Worm (Caenorhabditis elegans) whole organism, L4 larva: Measurements from ENCODE around the gene C45B11.5.

Experiments
- D1046.2 ChIP-seq: fragments of 200-800 bp; sonication (Bioruptor generic); IDR thresholded peaks from 2 replicates; pipeline ENCODE4 v1.3.6; 2022; ENCODE audit warnings: missing genetic modification characterization, missing compliant biosample characterization
- F10B5.3 ChIP-seq: sonication (generic microtip); optimal IDR thresholded peaks from 2 replicates; lab custom pipeline; 2016; ENCODE audit warnings: mild to moderate bottlenecking, missing genetic modification characterization, missing compliant biosample characterization
- T20F7.1 ChIP-seq: fragments of 200-800 bp; sonication (Bioruptor generic); optimal IDR thresholded peaks from 2 replicates; lab custom pipeline; 2018; ENCODE audit warnings: mild to moderate bottlenecking, missing genetic modification characterization, missing compliant biosample characterization
- ZK546.5 ChIP-seq, 2 experiments: sonication (generic microtip); optimal IDR thresholded peaks; 2 replicates each; lab custom pipeline; 2017; ENCODE audit warnings: missing biosample characterization in 2 of 2, missing genetic modification characterization in 2 of 2
- aha-1 ChIP-seq: fragments of 150-350 bp; peaks from one replicate; lab custom pipeline; 2014; ENCODE audit warnings: missing biosample characterization, missing genetic modification characterization
- arid-1 ChIP-seq: fragments of 200-800 bp; sonication (Bioruptor generic); conservative IDR thresholded peaks from 2 replicates; pipeline ENCODE4 v1.3.6; 2022; ENCODE audit warnings: missing genetic modification reagents, missing genetic modification characterization, missing compliant biosample characterization
- ceh-62 ChIP-seq: sonication (generic microtip); optimal IDR thresholded peaks from 2 replicates; lab custom pipeline; 2017; ENCODE audit warnings: missing biosample characterization, missing genetic modification characterization
- daf-12 ChIP-seq: fragments of 150-350 bp; optimal IDR thresholded peaks from 2 replicates; lab custom pipeline; 2014; ENCODE audit warnings: missing biosample characterization, missing genetic modification reagents, missing genetic modification characterization
- daf-16 ChIP-seq, 3 experiments: sonication (generic microtip); optimal IDR thresholded peaks; 2 replicates each; lab custom pipeline; 2016 to 2017; ENCODE audit warnings: missing genetic modification characterization in 3 of 3, missing genetic modification reagents in 3 of 3, mild to moderate bottlenecking in 2 of 3, missing compliant biosample characterization in 2 of 3, missing biosample characterization in 1 of 3, moderate library complexity in 1 of 3
- dmd-8 ChIP-seq: fragments of 200-800 bp; sonication (Bioruptor generic); IDR thresholded peaks from 2 replicates; pipeline ENCODE4 v1.3.6; 2022; ENCODE audit warnings: missing genetic modification characterization, missing compliant biosample characterization
- fkh-10 ChIP-seq: fragments of 150-350 bp; optimal IDR thresholded peaks from 2 replicates; lab custom pipeline; 2014; ENCODE audit warnings: missing biosample characterization, missing genetic modification reagents, missing genetic modification characterization
- gei-8 ChIP-seq: fragments of 200-800 bp; sonication (Bioruptor generic); optimal IDR thresholded peaks from 2 replicates; lab custom pipeline; 2018; ENCODE audit warnings: mild to moderate bottlenecking, missing genetic modification characterization, missing compliant biosample characterization
- hlh-30 ChIP-seq: sonication (generic microtip); optimal IDR thresholded peaks from 2 replicates; lab custom pipeline; 2017; ENCODE audit warnings: antibody characterized with exemption, mild to moderate bottlenecking, missing genetic modification characterization, missing compliant biosample characterization; ENCODE audit not compliant: insufficient read depth
- lin-1 ChIP-seq: fragments of 200-800 bp; sonication (Bioruptor generic); IDR thresholded peaks from 2 replicates; pipeline ENCODE4 v1.3.6; 2022; ENCODE audit warnings: missing genetic modification reagents, missing genetic modification characterization, missing compliant biosample characterization
- lin-29 ChIP-seq: fragments of 200-800 bp; sonication (Bioruptor generic); IDR thresholded peaks from 2 replicates; pipeline ENCODE4 v1.3.6; 2022; ENCODE audit warnings: missing genetic modification reagents, missing genetic modification characterization, missing compliant biosample characterization
- lsy-2 ChIP-seq, 2 experiments: fragments of 150-350 bp in 1 of 2; sonication (generic microtip) in 1 of 2; optimal IDR thresholded peaks; 2 replicates each; lab custom pipeline; 2014 to 2017; ENCODE audit warnings: missing biosample characterization in 2 of 2, missing genetic modification characterization in 2 of 2
- mdl-1 ChIP-seq, 2 experiments: fragments of 150-350 bp in 1 of 2; sonication (generic microtip) in 1 of 2; optimal IDR thresholded peaks; 2 replicates each; lab custom pipeline; 2014 to 2017; ENCODE audit warnings: missing biosample characterization in 2 of 2, missing genetic modification characterization in 2 of 2
- nhr-111 ChIP-seq: fragments of 200-800 bp; sonication (Bioruptor generic); optimal IDR thresholded peaks from 2 replicates; lab custom pipeline; 2018; ENCODE audit warnings: mild to moderate bottlenecking, missing genetic modification characterization, missing compliant biosample characterization
- nhr-25 ChIP-seq: sonication (generic microtip); optimal IDR thresholded peaks from 2 replicates; lab custom pipeline; 2017; ENCODE audit warnings: missing genetic modification characterization, mild to moderate bottlenecking, missing compliant biosample characterization, antibody characterized with exemption, moderate library complexity, borderline replicate concordance; ENCODE audit not compliant: insufficient read depth
- nhr-28 ChIP-seq: fragments of 150-350 bp; optimal IDR thresholded peaks from 2 replicates; lab custom pipeline; 2014; ENCODE audit warnings: missing biosample characterization, missing genetic modification characterization
- nhr-48 ChIP-seq: sonication (generic microtip); optimal IDR thresholded peaks from 2 replicates; lab custom pipeline; 2016; ENCODE audit warnings: mild to moderate bottlenecking, missing genetic modification characterization, missing compliant biosample characterization
- nhr-77 ChIP-seq: fragments of 150-350 bp; optimal IDR thresholded peaks from 2 replicates; lab custom pipeline; 2014; ENCODE audit warnings: missing biosample characterization, missing genetic modification characterization
- pqm-1 ChIP-seq: sonication (generic microtip); optimal IDR thresholded peaks from 2 replicates; lab custom pipeline; 2017; ENCODE audit warnings: missing biosample characterization, missing genetic modification characterization
- sdz-12 ChIP-seq: fragments of 200-800 bp; sonication (Bioruptor generic); optimal IDR thresholded peaks from 2 replicates; lab custom pipeline; 2018; ENCODE audit warnings: mild to moderate bottlenecking, missing genetic modification characterization, missing compliant biosample characterization
- unc-39 ChIP-seq: sonication (generic microtip); optimal IDR thresholded peaks from 2 replicates; lab custom pipeline; 2017; ENCODE audit warnings: missing biosample characterization, missing genetic modification characterization
- unc-62 ChIP-seq, 3 experiments: fragments of 150-350 bp in 1 of 3; sonication (generic microtip); optimal IDR thresholded peaks in 2 of 3; peaks in 1 of 3; 1 replicate in 1 of 3; 2 replicates in 2 of 3; lab custom pipeline; 2014 to 2017; ENCODE audit warnings: missing biosample characterization in 3 of 3, missing genetic modification characterization in 3 of 3, missing genetic modification reagents in 3 of 3, missing genotype in 1 of 3
- zfp-2 ChIP-seq: sonication (generic microtip); optimal IDR thresholded peaks from 2 replicates; lab custom pipeline; 2016; ENCODE audit warnings: mild to moderate bottlenecking, missing genetic modification characterization, missing compliant biosample characterization
- ztf-11 ChIP-seq: fragments of 150-350 bp; optimal IDR thresholded peaks from 2 replicates; lab custom pipeline; 2014; ENCODE audit warnings: missing biosample characterization, missing genetic modification characterization
- ztf-7 ChIP-seq: fragments of 150-350 bp; optimal IDR thresholded peaks from 2 replicates; lab custom pipeline; 2014; ENCODE audit warnings: missing biosample characterization, missing genetic modification characterization

The C45B11.5 gene

DNA sequence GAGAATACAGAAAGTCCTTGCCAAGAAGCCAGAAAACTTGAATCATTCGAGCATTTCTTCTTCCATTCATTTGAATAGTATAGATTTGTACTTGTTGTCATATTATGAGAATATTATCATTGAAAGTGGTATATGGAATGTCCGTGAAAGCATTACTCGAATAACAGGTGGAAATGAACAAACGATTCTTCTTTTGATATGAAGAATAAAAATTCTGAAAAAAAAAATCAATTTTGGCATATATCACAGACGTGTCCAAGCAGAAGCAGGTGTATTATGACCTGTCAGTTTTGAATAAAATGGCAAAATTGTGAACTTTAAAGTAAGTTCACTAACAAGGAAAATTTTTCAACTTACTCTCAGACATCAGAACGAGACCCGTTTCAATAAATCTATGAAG, 15.4 kb downstream of the C45B11.5 start, which contains the start of gene srh-75:
TSS of gene srh-75 (minus strand) at position 101 of the 400 bp plus-strand sequence.
- peak in 1 of 2 experiments; percentile 78 for TF ChIP-seq unc-62 (GFP tag; optimal IDR thresholded peaks at IDR 0.05 in 1 of 2; lab: Kevin White, UChicago)
- no peak for TF ChIP-seq unc-62 (tag; optimal IDR thresholded peaks at IDR 0.05; lab: Kevin White, UChicago)
- TF ChIP-seq sdz-12, result no peak
- TF ChIP-seq nhr-111 (GFP tag; lab: Kevin White, UChicago), result no peak

DNA sequence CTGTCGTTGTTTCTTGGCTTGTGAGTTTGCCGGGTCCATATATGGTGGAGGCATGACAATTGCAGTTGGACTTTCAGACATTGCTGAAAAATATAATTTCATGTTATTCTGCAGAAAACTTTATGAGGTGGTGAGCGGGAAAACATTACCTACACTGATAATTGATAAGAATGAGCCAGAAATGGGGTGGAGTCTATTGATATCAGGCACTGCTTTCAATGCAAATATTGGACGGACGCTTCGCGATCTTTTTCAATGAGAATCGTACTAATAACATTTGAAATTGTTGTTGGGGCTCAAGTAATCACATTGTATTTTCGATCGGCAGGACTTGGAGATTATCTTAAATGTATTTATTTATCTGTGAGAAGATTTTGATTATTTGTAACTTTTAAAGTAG, 17.6 kb downstream of the C45B11.5 start, which contains the start of gene T04C12.1:
TSS of gene T04C12.1 (minus strand) at position 90 of the 400 bp plus-strand sequence.
- no peak for TF ChIP-seq T20F7.1
- TF ChIP-seq nhr-28 (tag; lab: Kevin White, UChicago), result no peak
- TF ChIP-seq nhr-48 (tag; lab: Kevin White, UChicago), result no peak
- no peak for TF ChIP-seq aha-1 (tag; lab: Kevin White, UChicago)
- TF ChIP-seq, all 104 proteins: peak for 0

DNA sequence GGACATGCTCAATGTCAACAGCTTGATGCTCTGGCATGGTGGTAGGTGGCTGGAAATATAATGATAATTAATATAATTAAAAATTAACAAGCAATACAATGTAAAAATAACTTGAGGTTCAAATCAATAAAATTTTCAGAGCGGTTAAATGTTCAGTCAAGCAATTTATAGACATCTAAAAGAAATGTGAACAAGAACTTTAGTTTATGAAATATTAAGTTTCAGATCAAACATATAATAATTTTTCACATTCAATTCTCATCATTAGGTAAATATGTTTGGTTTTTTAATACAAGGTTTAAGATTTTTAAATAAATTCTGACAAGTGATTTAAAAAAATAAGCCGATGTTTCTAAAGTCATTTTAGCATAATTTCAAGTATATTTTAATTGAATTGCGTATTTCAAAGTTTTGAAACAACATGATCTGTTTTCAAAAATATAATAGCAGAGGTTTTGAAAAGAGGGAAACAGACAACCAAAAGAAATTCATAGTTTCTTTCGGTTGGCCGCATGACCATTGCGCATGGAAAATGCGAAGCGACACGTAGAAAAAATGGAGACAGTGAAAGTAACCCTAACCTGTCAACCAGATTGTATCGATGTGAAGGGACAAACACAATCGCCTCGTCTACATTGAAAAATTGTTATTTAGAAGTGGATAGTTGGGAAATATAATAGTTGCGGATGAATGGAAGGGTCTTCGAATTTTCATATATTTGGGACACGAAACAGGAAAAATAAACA, 18.8 kb downstream of the C45B11.5 start, which contains the start of gene T04C12.11:
TSS of gene T04C12.11 (minus strand) at position 51 of the 746 bp plus-strand sequence.
- no peak for TF ChIP-seq unc-39
- TF ChIP-seq zfp-2 (tag; lab: Kevin White, UChicago), result no peak
- TF ChIP-seq lsy-2 (tag; optimal IDR thresholded peaks at IDR 0.05; lab: Kevin White, UChicago), result peak in 1 of 2 experiments; percentile 24
- TF ChIP-seq T20F7.1, result peak; percentile 34
- TF ChIP-seq mdl-1 (tag; optimal IDR thresholded peaks at IDR 0.05; lab: Kevin White, UChicago), result peak in 1 of 2 experiments; percentile 16
- peak; percentile 61 for TF ChIP-seq hlh-30 (tag; lab: Kevin White, UChicago)
- peak; percentile 18 for TF ChIP-seq nhr-25
- TF ChIP-seq nhr-28 (tag; lab: Kevin White, UChicago), result peak; percentile 23

DNA sequence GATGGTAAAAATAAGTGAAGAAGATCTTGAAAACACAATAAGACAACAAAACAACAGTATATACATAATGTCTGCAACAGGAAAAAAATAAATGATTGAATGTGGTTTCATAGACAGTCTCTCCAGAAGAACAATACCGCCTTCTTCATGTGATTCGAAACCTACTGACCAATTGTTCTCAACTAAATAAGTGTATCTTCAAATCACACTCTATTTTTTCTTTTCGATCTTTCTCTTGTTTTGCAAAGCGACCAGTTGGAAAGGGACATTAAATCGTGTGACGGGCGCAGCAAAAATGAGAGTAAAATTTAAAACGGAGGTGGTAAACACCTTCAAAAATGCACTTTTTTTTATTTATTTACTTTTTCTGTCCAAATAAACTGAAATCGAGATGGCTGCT, 20.3 kb downstream of the C45B11.5 start:
- TF ChIP-seq arid-1 (no peak), daf-16 (GFP tag; optimal IDR thresholded peaks at IDR 0.05; lab: Kevin White, UChicago) (peak in 1 of 2 experiments; percentile 65), daf-16 (tag; optimal IDR thresholded peaks at IDR 0.05; lab: Kevin White, UChicago) (no peak), mdl-1 (tag; optimal IDR thresholded peaks at IDR 0.05; lab: Kevin White, UChicago) (peak in 1 of 2 experiments; percentile 14), hlh-30 (tag; lab: Kevin White, UChicago) (peak; percentile 62), unc-62 (GFP tag; optimal IDR thresholded peaks at IDR 0.05 in 1 of 2; lab: Kevin White, UChicago) (peak in 1 of 2 experiments; percentile 81), unc-62 (tag; optimal IDR thresholded peaks at IDR 0.05; lab: Kevin White, UChicago) (no peak)

DNA sequence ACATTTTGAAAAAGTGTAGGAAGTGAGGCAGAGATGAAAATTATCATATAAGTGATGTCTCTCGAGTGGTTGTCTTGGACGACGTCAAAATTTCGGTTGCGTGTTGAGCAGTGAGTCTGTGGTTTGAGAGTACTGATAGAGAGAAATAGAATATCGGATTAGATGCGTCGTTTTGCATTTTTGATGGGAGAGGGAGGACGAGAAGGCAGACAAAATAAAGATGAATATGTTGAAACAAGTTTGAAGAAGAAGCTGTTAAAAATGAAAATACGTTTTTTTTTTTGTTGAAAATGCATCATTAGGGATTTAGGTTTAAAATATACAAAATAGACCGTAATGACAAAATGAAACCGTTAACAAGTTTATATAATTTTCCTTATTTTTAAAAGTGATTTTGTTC, 21.5 kb downstream of the C45B11.5 start, which contains the start of gene T04C12.9:
TSS of gene T04C12.9 (minus strand) at position 101 of the 400 bp plus-strand sequence.
- no peak for TF ChIP-seq D1046.2 (GFP tag; lab: Robert Waterston, UW)
- peak in 1 of 2 experiments; percentile 4 for TF ChIP-seq unc-62 (GFP tag; optimal IDR thresholded peaks at IDR 0.05 in 1 of 2; lab: Kevin White, UChicago)
- no peak for TF ChIP-seq unc-62 (tag; optimal IDR thresholded peaks at IDR 0.05; lab: Kevin White, UChicago)
- no peak for TF ChIP-seq dmd-8 (GFP tag; lab: Robert Waterston, UW)
- TF ChIP-seq lin-1 (GFP tag; lab: Robert Waterston, UW), result no peak
- peak; percentile 23 for TF ChIP-seq aha-1 (tag; lab: Kevin White, UChicago)
- TF ChIP-seq, all 104 proteins: peak for 2

- TF ChIP-seq fkh-10 (no peak), lin-29 (GFP tag; lab: Robert Waterston, UW) (no peak), ceh-62 (tag; lab: Kevin White, UChicago) (no peak), gei-8 (GFP tag; lab: Kevin White, UChicago) (no peak), F10B5.3 (tag; lab: Kevin White, UChicago) (no peak), pqm-1 (tag; lab: Kevin White, UChicago) (no peak), daf-12 (tag; lab: Kevin White, UChicago) (no peak), ZK546.5 (tag; optimal IDR thresholded peaks at IDR 0.05; lab: Kevin White, UChicago) (no peak), ztf-7 (tag; lab: Kevin White, UChicago) (no peak), nhr-77 (tag; lab: Kevin White, UChicago) (no peak), nhr-48 (tag; lab: Kevin White, UChicago) (no peak), ztf-11 (tag; lab: Kevin White, UChicago) (no peak)
These were observed 23.9 kb downstream of the C45B11.5 start, which contains the start of gene nlp-80 for ce11 chrV:11065513-11065912. Gene nlp-80 (minus strand): TSS chrV:11065613.
